Worm (Caenorhabditis elegans) whole organism, midembryonic: ENCODE measurements around the gene nhr-179.

ENCODE experiments used
- T22C8.4 ChIP-seq: fragments of 200-800 bp; sonication (Bioruptor generic); IDR thresholded peaks from 2 replicates; pipeline ENCODE4 v1.3.6; 2022; ENCODE audit warnings: missing genetic modification characterization, missing compliant biosample characterization
- cog-1 ChIP-seq: sonication (generic microtip); optimal IDR thresholded peaks from 2 replicates; lab custom pipeline; 2016; ENCODE audit warnings: missing genetic modification characterization, missing compliant biosample characterization
- flt-1 ChIP-seq: fragments of 200-800 bp; sonication (Bioruptor generic); IDR thresholded peaks from 2 replicates; pipeline ENCODE4 v1.3.6; 2022; ENCODE audit warnings: missing genetic modification characterization, missing compliant biosample characterization

DNA sequence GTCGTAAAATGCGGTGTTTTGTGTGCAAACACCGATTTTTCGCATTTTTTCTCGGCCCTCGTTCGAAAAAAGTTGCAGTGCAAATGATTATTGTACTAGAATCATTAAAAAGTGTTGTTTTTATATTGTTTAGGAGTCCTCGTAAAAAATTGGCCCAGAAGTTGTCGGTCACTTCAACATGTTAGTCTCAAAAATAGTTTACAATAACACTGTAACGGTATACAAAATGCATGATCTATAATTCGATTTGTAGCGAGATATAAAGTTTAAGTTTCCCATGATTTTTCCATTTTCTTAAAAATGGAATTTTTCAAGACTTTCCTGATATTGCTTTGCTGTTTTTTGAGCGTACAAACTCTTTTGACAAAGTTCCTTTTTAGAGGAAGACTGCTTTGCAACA is 48.2 kb upstream of the nhr-179 start, which contains the start of gene K04F1.8:
- TF ChIP-seq flt-1 (GFP tag; lab: Robert Waterston, UW): no peak
- no peak for TF ChIP-seq T22C8.4
- no peak for TF ChIP-seq cog-1 (tag; lab: Kevin White, UChicago)
